Worm (Caenorhabditis elegans): ENCODE data around the gene abl-1.

- TF ChIP-seq snpc-4 (tag; optimal IDR thresholded peaks at IDR 0.05) (no peak), peb-1 (tag; optimal IDR thresholded peaks at IDR 0.05) (no peak), elt-1 (tag; optimal IDR thresholded peaks at IDR 0.05) (no peak), mdl-1 (tag; optimal IDR thresholded peaks at IDR 0.05) (no peak), nhr-11 (tag; optimal IDR thresholded peaks at IDR 0.05) (no peak), ztf-4 (tag; optimal IDR thresholded peaks at IDR 0.05) (no peak)
Measured at ce11 chrX:10670198-10670597, 46.2 kb upstream of the abl-1 start.
